Fruit fly (Drosophila melanogaster): ENCODE results near the gene CG5151.

CG5151 gene

DNA sequence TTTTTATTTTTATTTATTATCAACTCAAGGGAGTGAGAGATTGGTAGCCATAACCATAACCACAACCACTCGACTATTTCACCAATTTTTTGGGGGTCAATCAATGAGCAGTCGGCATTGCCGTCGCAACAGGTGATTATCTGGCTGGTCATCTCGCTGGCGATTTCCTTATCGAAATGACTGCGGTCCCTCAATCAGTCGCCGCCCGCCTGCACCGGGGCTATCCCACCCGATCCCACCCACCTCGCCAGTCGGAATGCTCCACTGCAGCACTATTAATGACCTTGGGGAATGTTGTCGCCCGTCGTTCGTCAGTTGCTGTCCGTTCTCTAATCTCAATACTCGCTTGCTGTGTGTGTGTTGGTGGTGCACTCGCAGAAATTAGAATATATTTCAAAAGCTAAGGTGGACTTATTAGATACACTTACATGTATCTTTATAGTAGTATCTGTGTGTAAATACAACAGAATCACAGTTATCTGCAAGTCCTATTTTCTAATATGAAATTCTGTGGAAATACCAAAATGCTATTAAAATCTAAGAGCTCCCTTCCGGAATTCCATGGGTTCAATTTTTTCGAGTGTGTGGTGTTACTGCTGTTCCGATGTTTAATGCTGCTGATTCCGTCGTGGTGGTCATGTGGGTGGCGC, 4.0 kb downstream of the CG5151 start (continued):
- TF ChIP-seq bab2 (GFP tag; optimal IDR thresholded peaks at IDR 0.05) (peak; percentile 57), sr (GFP tag; IDR thresholded peaks at IDR 0.05) (no peak), ase (GFP tag; IDR thresholded peaks at IDR 0.05) (0 out of 3 replicates have a peak, but pooled peaks have one; percentile 36), CG10274 (GFP tag; optimal IDR thresholded peaks at IDR 0.05) (peak; percentile 41), Pdp1 (GFP tag; optimal IDR thresholded peaks at IDR 0.05) (peak in 1 of 2 experiments; percentile 52), Dfd (GFP tag; optimal IDR thresholded peaks at IDR 0.05) (no peak), pfk (GFP tag; optimal IDR thresholded peaks at IDR 0.05) (no peak), E2f2 (GFP tag; IDR thresholded peaks at IDR 0.05) (no peak), CG34224 (GFP tag; IDR thresholded peaks at IDR 0.05; ENCODE audit: partially characterized antibody) (no peak), run (tag; optimal IDR thresholded peaks at IDR 0.05) (peak; percentile 4), CG2199 (GFP tag; IDR thresholded peaks at IDR 0.05) (no peak), Oaz (GFP tag; IDR thresholded peaks at IDR 0.05) (peak; percentile 13; the same call in 1 of the 2 replicates), schlank (tag; optimal IDR thresholded peaks at IDR 0.05) (peak; percentile 55), nmo (GFP tag; optimal IDR thresholded peaks at IDR 0.05) (peak; percentile 69), ranshi (GFP tag; IDR thresholded peaks at IDR 0.05) (0 out of 2 replicates have a peak, but pooled peaks have one; percentile 3), C15 (GFP tag; IDR thresholded peaks at IDR 0.05) (no peak), zen2 (GFP tag; IDR thresholded peaks at IDR 0.05; ENCODE audit: partially characterized antibody) (no peak), ATbp (GFP tag; optimal IDR thresholded peaks at IDR 0.05) (peak; percentile 34), Max (GFP tag; optimal IDR thresholded peaks at IDR 0.05) (peak; percentile 25), CG2202 (tag; optimal IDR thresholded peaks at IDR 0.05) (no peak), BEAF-32 (GFP tag; optimal IDR thresholded peaks at IDR 0.05) (no peak), CG5953 (GFP tag; IDR thresholded peaks at IDR 0.05) (no peak), CG15479 (GFP tag; optimal IDR thresholded peaks at IDR 0.05) (no peak), maf-S (GFP tag; optimal IDR thresholded peaks at IDR 0.05) (peak; percentile 41), repo (GFP tag; optimal IDR thresholded peaks at IDR 0.05) (no peak), mld (GFP tag; IDR thresholded peaks at IDR 0.05; ENCODE audit: partially characterized antibody) (no peak), Rx (GFP tag; IDR thresholded peaks at IDR 0.05) (no peak), ftz-f1 (GFP tag; optimal IDR thresholded peaks at IDR 0.05) (peak; percentile 11), mam (GFP tag; optimal IDR thresholded peaks at IDR 0.05) (peak; percentile 77), CG8388 (GFP tag; optimal IDR thresholded peaks at IDR 0.05) (peak; percentile 48), btn (GFP tag; optimal IDR thresholded peaks at IDR 0.05) (no peak), pb (GFP tag; optimal IDR thresholded peaks at IDR 0.05) (no peak), Eip74EF (GFP tag; optimal IDR thresholded peaks at IDR 0.05) (peak in 1 of 2 experiments; percentile 25), Atf6 (GFP tag; IDR thresholded peaks at IDR 0.05) (peak; percentile 72), tgo (GFP tag; IDR thresholded peaks at IDR 0.05) (peak; percentile 60; the same call in 2 of the 3 replicates), NC2β (GFP tag; optimal IDR thresholded peaks at IDR 0.05) (peak; percentile 1), CG6689 (GFP tag; IDR thresholded peaks at IDR 0.05) (0 out of 2 replicates have a peak, but pooled peaks have one; percentile 25), CG1233 (GFP tag; optimal IDR thresholded peaks at IDR 0.05) (peak; percentile 20), CG7357 (GFP tag; IDR thresholded peaks at IDR 0.05) (0 out of 3 replicates have a peak, but pooled peaks have one; percentile 35), HLH54F (GFP tag; optimal IDR thresholded peaks at IDR 0.05) (peak; percentile 62), Awh (GFP tag; IDR thresholded peaks at IDR 0.05) (no peak), gsb-n (tag; optimal IDR thresholded peaks at IDR 0.05) (no peak), inv (GFP tag; IDR thresholded peaks at IDR 0.05; ENCODE audit: partially characterized antibody) (no peak), bigmax (GFP tag; optimal IDR thresholded peaks at IDR 0.05) (no peak), nerfin-1 (tag; optimal IDR thresholded peaks at IDR 0.05) (peak; percentile 47), Chrac-16 (GFP tag; optimal IDR thresholded peaks at IDR 0.05) (peak; percentile 47), da (GFP tag; optimal IDR thresholded peaks at IDR 0.05) (no peak), CG17186 (GFP tag; optimal IDR thresholded peaks at IDR 0.05) (no peak), row (GFP tag; IDR thresholded peaks at IDR 0.05) (peak; percentile 87), CG43689 (GFP tag; IDR thresholded peaks at IDR 0.05) (no peak)
